Fruit fly (Drosophila melanogaster): ENCODE data around the gene CG43060.
"Not testable (repeated sequence)": the region's sequence is repeated elsewhere in the genome, so short reads cannot be mapped to it uniquely, and the experiment has no call there.

Gene CG43060

DNA sequence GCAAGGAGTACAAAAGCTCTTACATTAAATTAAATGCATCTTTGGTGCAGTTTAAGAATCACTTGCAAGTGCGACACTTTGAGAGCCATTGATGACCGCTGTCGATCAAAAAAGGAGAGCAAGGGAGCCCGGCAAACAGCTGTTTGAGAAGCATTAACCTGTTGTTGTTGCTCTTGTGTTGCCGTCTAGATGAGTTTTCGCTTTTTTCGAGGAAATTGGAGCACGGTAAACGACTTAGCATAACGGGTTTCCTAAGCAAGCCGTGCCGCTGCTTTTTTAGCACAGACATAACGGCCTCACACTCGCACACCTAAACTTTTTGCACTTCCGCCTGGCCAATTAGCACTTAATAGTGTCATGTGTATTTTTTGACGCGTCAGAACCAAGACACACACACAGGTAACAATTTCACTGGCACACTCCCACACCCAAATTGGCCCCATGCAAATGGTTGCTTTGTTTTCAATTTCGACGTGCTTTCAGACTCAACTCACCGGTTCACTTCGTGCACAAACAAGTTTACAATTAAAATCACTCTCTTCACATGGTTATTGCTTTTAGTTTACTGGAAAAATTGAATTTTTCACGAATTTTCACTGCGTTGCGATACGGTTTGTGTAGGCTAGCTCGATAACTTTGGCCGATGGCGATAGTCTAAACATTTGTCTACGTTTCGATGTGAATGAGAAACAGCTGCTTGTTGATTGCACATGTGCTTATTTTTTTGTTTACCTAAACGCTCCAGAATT, 10.7 kb upstream of the CG43060 start, which contains the start of the genes CG10903 and CG2747:
Gene CG10903, plus strand, starts transcription at position 261 of the 749 bp plus-strand sequence.
Gene CG2747, minus strand, starts transcription at position 640 of the 749 bp plus-strand sequence.
- TF ChIP-seq noc (tag; optimal IDR thresholded peaks at IDR 0.05): peak; percentile 68

dm6 chr3R:8032923-8033478, 8.0 kb upstream of the CG43060 start, which contains the start of the genes CG11035 and unc-45:
Gene CG11035 (minus strand): TSS chr3R:8033009.
Gene unc-45 (plus strand): TSS chr3R:8033301.
- TF ChIP-seq noc (tag; optimal IDR thresholded peaks at IDR 0.05): no peak

DNA sequence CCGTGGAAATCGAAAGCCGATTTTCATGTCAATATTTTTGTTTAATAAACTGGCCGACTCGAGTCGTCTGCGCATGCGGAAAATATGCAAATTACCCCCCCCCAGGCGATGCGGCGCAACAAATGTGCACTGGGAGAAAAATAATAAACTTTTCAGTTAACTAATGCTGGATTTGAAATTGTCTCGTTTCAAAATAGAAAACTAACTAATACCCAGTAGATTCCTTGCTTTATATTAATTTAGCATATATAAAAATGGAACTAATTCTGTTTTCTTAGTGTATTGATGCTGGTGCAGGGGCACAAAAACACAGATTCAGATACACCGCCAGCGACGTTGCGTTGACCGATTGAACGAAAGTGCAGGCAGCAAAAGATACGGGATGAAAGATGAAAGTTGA, 3.1 kb upstream of the CG43060 start:
- no peak for TF ChIP-seq noc (tag; optimal IDR thresholded peaks at IDR 0.05)

dm6 chr3R:8038927-8039326, 2.1 kb upstream of the CG43060 start:
- no peak for TF ChIP-seq noc (tag; optimal IDR thresholded peaks at IDR 0.05)

DNA sequence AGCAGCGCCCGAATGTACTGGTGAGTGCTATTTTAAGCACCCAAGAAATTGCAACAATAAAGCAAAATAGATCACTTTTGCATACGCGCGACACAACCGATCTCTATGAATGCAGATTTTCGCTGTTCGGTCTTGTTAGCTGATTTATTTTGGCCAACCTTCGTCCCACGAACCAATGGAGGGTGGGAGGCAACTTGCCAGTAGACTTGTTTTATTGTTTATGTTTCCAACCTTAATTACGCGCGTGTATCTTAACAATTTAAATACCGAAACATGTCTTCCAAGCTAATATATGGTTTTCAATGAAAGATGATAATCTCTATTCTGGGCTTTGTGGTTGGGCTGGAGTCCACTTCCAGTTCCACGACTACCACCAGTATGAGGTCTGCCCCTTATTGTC, 7.8 kb downstream of the CG43060 start, which contains the start of gene CG43618:
Gene CG43618, plus strand, starts transcription at position 301 of the 400 bp plus-strand sequence.
- TF ChIP-seq noc (tag; optimal IDR thresholded peaks at IDR 0.05): not testable (repeated sequence)

DNA sequence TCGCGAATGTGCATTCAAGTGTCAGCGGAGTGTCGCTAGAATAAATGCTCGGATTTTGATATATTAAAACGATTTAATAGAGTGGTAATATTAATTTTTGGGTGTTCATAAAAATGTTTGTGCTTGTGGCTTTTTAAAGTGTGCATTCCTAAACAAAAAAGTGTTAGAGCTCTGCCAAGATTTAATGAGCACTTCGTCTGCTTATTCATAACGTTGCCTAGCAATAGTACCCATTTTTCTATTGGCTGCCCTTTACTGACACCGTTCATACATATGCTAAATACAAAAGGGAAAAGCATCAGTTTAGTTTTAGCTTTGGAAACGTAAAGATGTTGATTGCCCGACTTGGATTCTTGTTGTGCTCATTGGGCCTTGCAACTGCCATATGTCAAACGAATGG, 8.3 kb downstream of the CG43060 start, which contains the start of gene CG43061:
Gene CG43061, plus strand, starts transcription at position 301 of the 400 bp plus-strand sequence.
- not testable (repeated sequence) for TF ChIP-seq noc (tag; optimal IDR thresholded peaks at IDR 0.05)

DNA sequence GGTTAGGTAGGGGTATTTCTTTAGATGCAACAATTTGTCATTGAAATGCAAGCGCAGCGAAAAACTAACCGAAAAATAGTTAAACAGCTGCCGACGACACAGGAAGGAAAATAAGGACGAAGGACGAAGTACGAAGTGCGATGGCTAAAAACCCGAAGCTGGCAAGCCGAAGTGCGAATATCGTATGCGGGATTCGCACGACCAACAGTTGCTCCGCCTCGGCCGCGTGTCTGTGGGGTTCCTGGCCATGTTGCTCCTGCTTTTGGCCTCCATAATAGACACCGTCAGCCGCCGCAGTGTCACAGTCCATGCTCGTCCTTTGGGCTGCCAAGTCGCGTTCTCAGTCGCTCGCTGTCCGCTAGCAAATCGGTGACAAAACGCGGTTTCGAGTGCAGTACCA, 18.0 kb downstream of the CG43060 start, which contains the start of gene mAChR-B:
Gene mAChR-B, plus strand, starts transcription at position 301 of the 400 bp plus-strand sequence.
- no peak for TF ChIP-seq noc (tag; optimal IDR thresholded peaks at IDR 0.05)

- TF ChIP-seq noc (tag; optimal IDR thresholded peaks at IDR 0.05): no peak
These were observed 31.6 kb downstream of the CG43060 start for dm6 chr3R:8072635-8073034.

dm6 chr3R:8086952-8087351, 45.9 kb downstream of the CG43060 start, which contains the start of gene CG7910:
Gene CG7910 (plus strand): TSS chr3R:8087252.
- no peak for TF ChIP-seq noc (tag; optimal IDR thresholded peaks at IDR 0.05)

dm6 chr3R:8093824-8094223, 52.8 kb downstream of the CG43060 start, which contains the start of gene CG7900:
Gene CG7900 (plus strand): TSS chr3R:8094124.
- not testable (repeated sequence) for TF ChIP-seq noc (tag; optimal IDR thresholded peaks at IDR 0.05)

DNA sequence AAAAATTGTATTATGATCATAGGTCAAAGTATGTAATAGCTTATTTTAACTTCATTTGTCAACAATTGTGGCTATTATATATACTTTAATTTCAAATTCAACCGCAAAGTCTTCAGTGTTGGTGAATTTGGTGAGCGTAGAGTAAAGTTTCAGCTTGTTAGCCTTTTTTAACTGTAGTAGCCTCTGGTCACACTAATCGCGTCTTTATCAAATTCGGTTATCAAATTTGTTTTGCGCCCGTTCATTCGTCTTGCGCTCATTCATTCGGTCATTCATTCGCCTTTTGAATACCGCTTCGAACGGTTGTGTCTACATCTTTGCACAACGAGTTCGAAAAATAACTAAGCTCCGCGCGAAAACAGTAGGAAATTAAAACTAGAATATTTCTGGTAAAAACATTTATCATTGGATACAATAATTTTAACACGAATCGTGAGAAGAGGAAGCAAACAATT, 64.1 kb downstream of the CG43060 start, which contains the start of gene puc:
Gene puc, plus strand, starts transcription at position 245 of the 455 bp plus-strand sequence.
- TF ChIP-seq noc (tag; optimal IDR thresholded peaks at IDR 0.05): peak; percentile 58

All from whole organism, larva.